Fruit fly (Drosophila melanogaster): Measurements from ENCODE around the gene CG14229.

DNA sequence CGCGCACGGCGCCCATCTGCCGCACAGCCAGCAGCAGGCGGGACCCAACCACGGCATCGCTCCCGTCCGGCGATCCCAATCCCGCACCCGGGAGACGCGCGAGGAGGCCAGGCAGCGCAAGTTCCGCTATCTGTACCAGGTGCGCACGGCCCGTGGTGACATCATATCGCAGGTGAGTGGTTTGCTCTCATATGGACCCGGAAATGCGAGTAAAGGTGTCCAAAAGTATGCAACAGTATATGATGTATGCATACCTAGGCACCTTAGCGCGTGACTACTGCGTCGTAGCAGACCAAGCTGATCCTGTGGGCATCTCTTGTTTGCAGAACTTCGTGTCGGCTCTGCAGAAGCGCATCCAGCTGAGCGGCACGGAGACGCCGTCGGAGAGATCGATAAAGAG lies 42.8 kb upstream of the CG14229 start:
- TF ChIP-seq CTCF (optimal IDR thresholded peaks at IDR 0.05): no peak
- no peak for TF ChIP-seq CG8478 (optimal IDR thresholded peaks at IDR 0.05)

All from S2 (cell line).